Fruit fly (Drosophila melanogaster) whole organism, embryonic: ENCODE data around the gene CG45488.
A peak's percentile ranks its signal among the peaks of the same experiment; 100 is the strongest.

ENCODE experiments used
- Antp ChIP-seq: fragments of 200-800 bp; sonication (Bioruptor generic); optimal IDR thresholded peaks from 3 replicates; lab custom pipeline; 2016; ENCODE audit warnings: missing biosample characterization, missing genetic modification characterization
- B-H1 ChIP-seq: fragments of 200-800 bp; sonication (Bioruptor generic); IDR thresholded peaks from 3 replicates; pipeline ENCODE4 v1.3.6; 2022; ENCODE audit warnings: missing biosample characterization, missing genetic modification characterization
- CG10979 ChIP-seq: fragments of 200-800 bp; sonication (Bioruptor generic); optimal IDR thresholded peaks from 2 replicates; lab custom pipeline; 2018; ENCODE audit warnings: missing biosample characterization, mild to moderate bottlenecking, missing genetic modification characterization, moderate library complexity
- CG11093 ChIP-seq: fragments of 200-800 bp; sonication (Bioruptor generic); IDR thresholded peaks from 3 replicates; pipeline ENCODE4 v1.3.6; 2022; ENCODE audit warnings: missing biosample characterization, missing genetic modification characterization
- CG11398 ChIP-seq: fragments of 200-800 bp; sonication (Bioruptor generic); optimal IDR thresholded peaks from 2 replicates; lab custom pipeline; 2016; ENCODE audit warnings: missing biosample characterization, missing genetic modification characterization
- CG11504 ChIP-seq: fragments of 200-800 bp; sonication (Bioruptor generic); optimal IDR thresholded peaks from 3 replicates; lab custom pipeline; 2019; ENCODE audit warnings: missing biosample characterization, mild to moderate bottlenecking, missing genetic modification characterization, moderate library complexity
- CG12391 ChIP-seq: fragments of 200-800 bp; sonication (Bioruptor generic); optimal IDR thresholded peaks from 3 replicates; lab custom pipeline; 2018; ENCODE audit warnings: missing biosample characterization, mild to moderate bottlenecking, missing genetic modification characterization, moderate library complexity
- CG13123 ChIP-seq: fragments of 200-800 bp; sonication (Bioruptor generic); optimal IDR thresholded peaks from 2 replicates; lab custom pipeline; 2016; ENCODE audit warnings: missing biosample characterization, missing genetic modification characterization
- CG14667 ChIP-seq: fragments of 200-800 bp; sonication (Bioruptor generic); IDR thresholded peaks from 2 replicates; pipeline ENCODE4 v1.3.6; 2022; ENCODE audit warnings: missing biosample characterization, missing genetic modification characterization
- CG14710 ChIP-seq: fragments of 200-800 bp; sonication (Bioruptor generic); optimal IDR thresholded peaks from 3 replicates; lab custom pipeline; 2019; ENCODE audit warnings: missing biosample characterization, mild to moderate bottlenecking, missing genetic modification characterization, moderate library complexity
- CG15479 ChIP-seq: fragments of 200-800 bp; sonication (Bioruptor generic); optimal IDR thresholded peaks from 3 replicates; lab custom pipeline; 2019; ENCODE audit warnings: missing biosample characterization, mild to moderate bottlenecking, missing genetic modification characterization, moderate library complexity
- CG1602 ChIP-seq: fragments of 200-800 bp; sonication (Bioruptor generic); optimal IDR thresholded peaks from 3 replicates; lab custom pipeline; 2016; ENCODE audit warnings: missing biosample characterization, missing genetic modification characterization
- CG17802 ChIP-seq: fragments of 200-800 bp; sonication (Bioruptor generic); optimal IDR thresholded peaks from 2 replicates; lab custom pipeline; 2018; ENCODE audit warnings: missing biosample characterization, mild to moderate bottlenecking, missing genetic modification characterization, moderate library complexity
- CG2129 ChIP-seq: fragments of 200-800 bp; sonication (Bioruptor generic); IDR thresholded peaks from 2 replicates; pipeline ENCODE4 v1.3.6; 2022; ENCODE audit warnings: missing biosample characterization, missing genetic modification characterization; ENCODE audit not compliant: partially characterized antibody
- CG2678 ChIP-seq: fragments of 200-800 bp; sonication (Bioruptor generic); optimal IDR thresholded peaks from 3 replicates; lab custom pipeline; 2019; ENCODE audit warnings: missing biosample characterization, mild to moderate bottlenecking, missing genetic modification characterization, moderate library complexity
- CG31441 ChIP-seq: fragments of 200-800 bp; sonication (Bioruptor generic); IDR thresholded peaks from 2 replicates; pipeline ENCODE4 v1.3.6; 2022; ENCODE audit warnings: missing biosample characterization, missing genetic modification characterization
- CG32532 ChIP-seq: fragments of 200-800 bp; sonication (Bioruptor generic); IDR thresholded peaks from 2 replicates; pipeline ENCODE4 v1.3.6; 2022; ENCODE audit warnings: missing biosample characterization, missing genetic modification characterization
- CG6272 ChIP-seq: fragments of 200-800 bp; sonication (Bioruptor generic); IDR thresholded peaks from 2 replicates; pipeline ENCODE4 v1.3.6; 2022; ENCODE audit warnings: missing biosample characterization, missing genetic modification characterization
- CG7372 ChIP-seq: fragments of 200-800 bp; sonication (Bioruptor generic); IDR thresholded peaks from 2 replicates; pipeline ENCODE4 v1.3.6; 2022; ENCODE audit warnings: missing biosample characterization, missing genetic modification characterization
- CG7786 ChIP-seq: fragments of 200-800 bp; sonication (Bioruptor generic); optimal IDR thresholded peaks from 2 replicates; lab custom pipeline; 2016; ENCODE audit warnings: missing biosample characterization, missing genetic modification characterization
- CG7839 ChIP-seq: fragments of 200-800 bp; sonication (Bioruptor generic); optimal IDR thresholded peaks from 3 replicates; lab custom pipeline; 2018; ENCODE audit warnings: missing biosample characterization, mild to moderate bottlenecking, missing genetic modification characterization, moderate library complexity
- CG8388 ChIP-seq: fragments of 200-800 bp; sonication (Bioruptor generic); optimal IDR thresholded peaks from 2 replicates; lab custom pipeline; 2019; ENCODE audit warnings: missing biosample characterization, mild to moderate bottlenecking, missing genetic modification characterization, moderate library complexity
- CG9817 ChIP-seq: fragments of 200-800 bp; sonication (Bioruptor generic); optimal IDR thresholded peaks from 2 replicates; lab custom pipeline; 2018; ENCODE audit warnings: missing biosample characterization, mild to moderate bottlenecking, missing genetic modification characterization, moderate library complexity
- D19B ChIP-seq: fragments of 200-800 bp; sonication (Bioruptor generic); optimal IDR thresholded peaks from 2 replicates; lab custom pipeline; 2017; ENCODE audit warnings: missing biosample characterization, mild to moderate bottlenecking, missing genetic modification characterization
- Ets97D ChIP-seq: fragments of 200-800 bp; sonication (Bioruptor generic); optimal IDR thresholded peaks from 3 replicates; lab custom pipeline; 2016; ENCODE audit warnings: missing biosample characterization, missing genetic modification characterization
- Hr3 ChIP-seq: fragments of 200-800 bp; sonication (Bioruptor generic); optimal IDR thresholded peaks from 3 replicates; lab custom pipeline; 2016; ENCODE audit warnings: missing biosample characterization, missing genetic modification characterization
- NC2α ChIP-seq: fragments of 200-800 bp; sonication (Bioruptor generic); optimal IDR thresholded peaks from 2 replicates; lab custom pipeline; 2016; ENCODE audit warnings: missing biosample characterization, missing genetic modification characterization
- Nf-YA ChIP-seq: fragments of 200-800 bp; sonication (Bioruptor generic); IDR thresholded peaks from 2 replicates; pipeline ENCODE4 v1.3.6; 2022; ENCODE audit warnings: missing biosample characterization, missing genetic modification characterization
- Oaz ChIP-seq: fragments of 200-800 bp; sonication (Bioruptor generic); IDR thresholded peaks from 2 replicates; pipeline ENCODE4 v1.3.6; 2022; ENCODE audit warnings: missing biosample characterization, missing genetic modification characterization
- Oli ChIP-seq: fragments of 200-800 bp; sonication (Bioruptor generic); optimal IDR thresholded peaks from 2 replicates; lab custom pipeline; 2018; ENCODE audit warnings: missing biosample characterization, mild to moderate bottlenecking, missing genetic modification characterization, moderate library complexity
- Pdp1 ChIP-seq, 2 experiments: fragments of 200-800 bp; sonication (Bioruptor generic); optimal IDR thresholded peaks; 3 replicates each; lab custom pipeline; 2016; ENCODE audit warnings: missing biosample characterization in 2 of 2, missing genetic modification characterization in 2 of 2, mild to moderate bottlenecking in 1 of 2, moderate library complexity in 1 of 2
- Ptx1 ChIP-seq: fragments of 200-800 bp; sonication (Bioruptor generic); IDR thresholded peaks from 2 replicates; pipeline ENCODE4 v1.3.6; 2022; ENCODE audit warnings: missing biosample characterization, missing genetic modification characterization
- Tbp ChIP-seq: fragments of >200 bp; optimal IDR thresholded peaks from 2 replicates; lab custom pipeline; 2018; ENCODE audit warnings: missing biosample characterization, missing genetic modification characterization
- Vsx1 ChIP-seq: fragments of 200-800 bp; sonication (Bioruptor generic); optimal IDR thresholded peaks from 2 replicates; lab custom pipeline; 2017; ENCODE audit warnings: missing biosample characterization, mild to moderate bottlenecking, missing genetic modification characterization, missing genetic modification reagents
- bowl ChIP-seq: fragments of 200-800 bp; sonication (Bioruptor generic); IDR thresholded peaks from 2 replicates; pipeline ENCODE4 v1.3.6; 2022; ENCODE audit warnings: missing biosample characterization, missing genetic modification characterization
- crc ChIP-seq: fragments of 200-800 bp; sonication (Bioruptor generic); optimal IDR thresholded peaks from 2 replicates; lab custom pipeline; 2016; ENCODE audit warnings: missing biosample characterization, missing genetic modification characterization
- dan ChIP-seq: fragments of 200-800 bp; sonication (Bioruptor generic); IDR thresholded peaks from 2 replicates; pipeline ENCODE4 v1.3.6; 2022; ENCODE audit warnings: missing biosample characterization, missing genetic modification characterization
- ewg ChIP-seq: fragments of 200-800 bp; sonication (Bioruptor generic); optimal IDR thresholded peaks from 3 replicates; lab custom pipeline; 2017; ENCODE audit warnings: mild to moderate bottlenecking, missing biosample characterization, missing genetic modification reagents, missing genetic modification characterization
- ftz-f1 ChIP-seq: fragments of 200-800 bp; sonication (Bioruptor generic); optimal IDR thresholded peaks from 2 replicates; lab custom pipeline; 2016; ENCODE audit warnings: missing biosample characterization, missing genetic modification characterization
- grau ChIP-seq: fragments of 200-800 bp; optimal IDR thresholded peaks from 3 replicates; lab custom pipeline; 2019; ENCODE audit warnings: missing biosample characterization, mild to moderate bottlenecking, missing genetic modification characterization, moderate library complexity
- gsb ChIP-seq: fragments of 200-800 bp; sonication (Bioruptor generic); IDR thresholded peaks from 2 replicates; pipeline ENCODE4 v1.3.6; 2022; ENCODE audit warnings: missing biosample characterization, missing genetic modification characterization
- h ChIP-seq: fragments of >200 bp; optimal IDR thresholded peaks from 2 replicates; lab custom pipeline; 2017
- hb ChIP-seq: fragments of 200-800 bp; sonication (Bioruptor generic); IDR thresholded peaks from 3 replicates; pipeline ENCODE4 v1.3.6; 2022; ENCODE audit warnings: missing biosample characterization, missing genetic modification characterization; ENCODE audit not compliant: partially characterized antibody
- ind ChIP-seq: fragments of 200-800 bp; sonication (Bioruptor generic); optimal IDR thresholded peaks from 3 replicates; lab custom pipeline; 2016; ENCODE audit warnings: missing biosample characterization, missing genetic modification characterization
- klu ChIP-seq: fragments of 200-800 bp; sonication (Bioruptor generic); IDR thresholded peaks from 2 replicates; pipeline ENCODE4 v1.3.6; 2022; ENCODE audit warnings: missing biosample characterization, missing genetic modification characterization
- pfk ChIP-seq: fragments of 200-800 bp; sonication (Bioruptor generic); optimal IDR thresholded peaks from 2 replicates; lab custom pipeline; 2018; ENCODE audit warnings: missing biosample characterization, mild to moderate bottlenecking, missing genetic modification characterization, moderate library complexity
- pnt ChIP-seq: fragments of 200-800 bp; sonication (Bioruptor generic); optimal IDR thresholded peaks from 3 replicates; lab custom pipeline; 2016; ENCODE audit warnings: missing biosample characterization, missing genetic modification characterization
- row ChIP-seq: fragments of 200-800 bp; sonication (Bioruptor generic); IDR thresholded peaks from 3 replicates; pipeline ENCODE4 v1.3.6; 2022; ENCODE audit warnings: missing biosample characterization, missing genetic modification characterization
- scrt ChIP-seq: fragments of 200-800 bp; sonication (Bioruptor generic); optimal IDR thresholded peaks from 2 replicates; lab custom pipeline; 2018; ENCODE audit warnings: missing biosample characterization, mild to moderate bottlenecking, missing genetic modification characterization, moderate library complexity
- sens ChIP-seq: fragments of 200-800 bp; sonication (Bioruptor generic); peaks from one replicate; lab custom pipeline; 2016; ENCODE audit warnings: missing biosample characterization, missing genetic modification characterization
- sug ChIP-seq: fragments of 200-800 bp; optimal IDR thresholded peaks from 2 replicates; lab custom pipeline; 2019; ENCODE audit warnings: missing biosample characterization, mild to moderate bottlenecking, missing genetic modification characterization, moderate library complexity
- wek ChIP-seq: fragments of 200-800 bp; sonication (Bioruptor generic); optimal IDR thresholded peaks from 3 replicates; lab custom pipeline; 2018; ENCODE audit warnings: missing biosample characterization, mild to moderate bottlenecking, missing genetic modification characterization, moderate library complexity
- wor ChIP-seq: fragments of 200-800 bp; sonication (Bioruptor generic); IDR thresholded peaks from 2 replicates; pipeline ENCODE4 v1.3.6; 2022; ENCODE audit warnings: missing biosample characterization, missing genetic modification characterization

CG45488 gene

DNA sequence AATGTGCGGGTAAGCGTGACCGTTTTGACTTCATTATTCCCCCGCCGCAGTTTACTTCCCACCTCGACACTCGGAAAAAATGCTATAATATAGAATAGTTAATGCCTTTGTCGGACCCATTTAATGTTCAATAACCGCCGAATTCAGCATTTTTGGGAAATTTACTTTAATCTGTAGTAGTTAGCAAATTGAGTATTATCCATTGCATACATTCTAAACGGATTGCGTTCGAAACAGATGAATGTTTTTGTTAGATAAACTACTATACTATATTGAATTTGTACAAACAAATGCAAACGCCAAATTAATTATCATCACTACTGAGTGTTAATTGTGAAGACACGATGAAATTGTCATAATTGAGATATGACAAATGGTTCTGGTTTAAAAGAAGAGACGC, 36.0 kb downstream of the CG45488 start (continued):
- TF ChIP-seq crc (GFP tag; lab: Kevin White, UChicago) (no peak), row (GFP tag; lab: Robert Waterston, UW) (peak; percentile 31; the same call in 2 of the 3 replicates), CG8388 (peak; percentile 31), Ets97D (no peak), CG14710 (tag; lab: Kevin White, UChicago) (peak; percentile 34), CG11398 (GFP tag; lab: Kevin White, UChicago) (no peak), CG11504 (peak; percentile 63), CG1602 (GFP tag; lab: Kevin White, UChicago) (no peak), NC2α (GFP tag; lab: Kevin White, UChicago) (no peak), klu (GFP tag; lab: Robert Waterston, UW) (no peak), Antp (GFP tag; lab: Kevin White, UChicago) (no peak), Tbp (GFP tag; lab: Kevin White, UChicago) (no peak), Pdp1 (GFP tag; optimal IDR thresholded peaks at IDR 0.05; lab: Kevin White, UChicago) (peak in 1 of 2 experiments; percentile 21), CG7372 (GFP tag; lab: Robert Waterston, UW) (no peak), CG2678 (tag; lab: Kevin White, UChicago) (peak; percentile 55), ftz-f1 (GFP tag; lab: Kevin White, UChicago) (no peak), CG17802 (no peak), h (no peak), CG2129 (GFP tag; lab: Robert Waterston, UW) (no peak), CG6272 (GFP tag; lab: Robert Waterston, UW) (no peak), sens (GFP tag; lab: Kevin White, UChicago) (peak; percentile 83), Oli (tag; lab: Kevin White, UChicago) (peak; percentile 45), dan (GFP tag; lab: Robert Waterston, UW) (no peak), CG10979 (tag; lab: Kevin White, UChicago) (peak; percentile 52), ind (GFP tag; lab: Kevin White, UChicago) (peak; percentile 13), grau (tag; lab: Kevin White, UChicago) (peak; percentile 34), B-H1 (GFP tag; lab: Robert Waterston, UW) (no peak), CG32532 (no peak), Nf-YA (GFP tag; lab: Robert Waterston, UW) (no peak), Ptx1 (GFP tag; lab: Robert Waterston, UW) (no peak), CG7839 (tag; lab: Kevin White, UChicago) (peak; percentile 31), Oaz (GFP tag; lab: Robert Waterston, UW) (no peak), hb (GFP tag; lab: Robert Waterston, UW) (no peak), CG11093 (GFP tag; lab: Robert Waterston, UW) (no peak), CG7786 (GFP tag; lab: Kevin White, UChicago) (no peak), scrt (no peak), Vsx1 (no peak), wor (no peak), CG14667 (GFP tag; lab: Robert Waterston, UW) (no peak), CG15479 (GFP tag; lab: Kevin White, UChicago) (no peak), CG12391 (tag; lab: Kevin White, UChicago) (peak; percentile 39), wek (GFP tag; lab: Kevin White, UChicago) (no peak), CG13123 (GFP tag; lab: Kevin White, UChicago) (no peak), ewg (peak; percentile 36), CG31441 (GFP tag; lab: Robert Waterston, UW) (0 out of 2 replicates have a peak, but pooled peaks have one; percentile 31), D19B (GFP tag; lab: Kevin White, UChicago) (no peak), sug (no peak), bowl (GFP tag; lab: Robert Waterston, UW) (no peak), pnt (peak; percentile 10), Hr3 (GFP tag; lab: Kevin White, UChicago) (no peak), pfk (no peak), gsb (GFP tag; lab: Robert Waterston, UW) (no peak), CG9817 (tag; lab: Kevin White, UChicago) (no peak)
